Fruit fly (Drosophila melanogaster) whole organism, wandering third instar larva: ENCODE measurements around the gene Nepl15.

ENCODE experiments used
- Dif ChIP-seq: fragments of 200-275, 200-300 bp; sonication (Bioruptor generic); optimal IDR thresholded peaks from 2 replicates; lab custom pipeline; 2018; ENCODE audit warnings: missing biosample characterization, missing genetic modification characterization; ENCODE audit not compliant: partially characterized antibody
- HLH106 ChIP-seq: fragments of 200-800 bp; optimal IDR thresholded peaks from 3 replicates; lab custom pipeline; 2019; ENCODE audit warnings: missing biosample characterization, mild to moderate bottlenecking, missing genetic modification characterization, moderate library complexity
- Jra ChIP-seq: sonication (Bioruptor generic); optimal IDR thresholded peaks from 2 replicates; lab custom pipeline; 2016; ENCODE audit warnings: missing biosample characterization, missing genetic modification characterization
- Mio ChIP-seq: sonication (Bioruptor generic); optimal IDR thresholded peaks from 2 replicates; lab custom pipeline; 2016; ENCODE audit warnings: missing biosample characterization, missing genetic modification characterization
- Sp1 ChIP-seq: fragments of 200-800 bp; sonication (Bioruptor generic); optimal IDR thresholded peaks from 3 replicates; lab custom pipeline; 2019; ENCODE audit warnings: missing biosample characterization, mild to moderate bottlenecking, missing genetic modification characterization, moderate library complexity
- br ChIP-seq: fragments of 200-800 bp; sonication (Bioruptor generic); optimal IDR thresholded peaks from 2 replicates; lab custom pipeline; 2016; ENCODE audit warnings: missing biosample characterization, missing genetic modification characterization
- h ChIP-seq: fragments of 200-800 bp; sonication (Bioruptor generic); optimal IDR thresholded peaks from 3 replicates; lab custom pipeline; 2016; ENCODE audit warnings: missing biosample characterization, mild to moderate bottlenecking, missing genetic modification characterization
- jim ChIP-seq: fragments of 175-275, 200-325 bp; sonication (Bioruptor generic); optimal IDR thresholded peaks from 2 replicates; lab custom pipeline; 2016; ENCODE audit warnings: missing biosample characterization, mild to moderate bottlenecking, missing genetic modification characterization
- lola ChIP-seq: fragments of >200 bp; optimal IDR thresholded peaks from 2 replicates; lab custom pipeline; 2017; ENCODE audit warnings: missing biosample characterization, missing genetic modification characterization
- usp ChIP-seq: fragments of >200 bp; optimal IDR thresholded peaks from 2 replicates; lab custom pipeline; 2017; ENCODE audit warnings: missing biosample characterization, missing genetic modification characterization

DNA sequence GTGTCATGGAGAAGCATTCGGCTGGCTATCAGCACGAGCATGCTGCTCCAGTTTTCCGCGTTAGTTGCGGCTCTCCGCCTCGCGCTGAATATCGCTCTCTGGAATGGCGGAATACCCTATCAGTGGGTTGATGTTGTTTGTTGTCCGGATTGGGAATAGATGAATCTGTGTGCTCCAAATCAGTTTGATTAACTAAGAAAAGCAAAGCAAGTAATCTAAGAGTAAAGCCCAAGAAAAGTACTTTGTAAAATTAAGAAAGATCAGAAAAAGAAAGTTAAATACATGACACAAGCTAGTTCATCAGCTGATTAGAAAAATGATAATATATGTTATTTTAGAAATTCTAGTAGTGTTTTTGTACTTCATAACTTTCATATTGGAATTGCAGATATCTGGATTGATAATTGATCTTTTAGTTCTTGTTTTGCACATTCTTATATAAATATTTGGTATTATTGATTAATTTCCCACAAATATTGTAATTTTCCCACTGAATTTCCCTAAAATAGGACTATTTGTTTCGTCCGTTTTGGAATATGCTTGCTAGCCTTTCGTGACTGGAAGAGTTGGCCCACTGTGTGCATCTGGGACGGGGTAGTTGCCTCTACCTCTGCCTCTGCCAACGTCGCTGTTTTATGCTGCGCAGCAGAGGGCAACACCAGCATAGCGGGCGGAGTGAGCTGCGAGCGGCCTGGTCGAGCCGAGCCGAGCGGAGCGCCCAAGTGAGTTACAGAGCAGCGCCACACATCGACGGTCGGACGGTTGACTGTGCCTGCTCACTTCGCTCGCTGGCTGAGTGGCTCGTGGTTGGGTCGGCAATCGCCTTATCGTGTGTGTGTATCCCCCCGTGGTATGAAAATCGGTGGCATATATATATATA is 11.8 kb downstream of the Nepl15 start:
- peak; percentile 62 for TF ChIP-seq Dif
- TF ChIP-seq HLH106 (tag; lab: Kevin White, UChicago) = no peak
- no peak for TF ChIP-seq jim (GFP tag; lab: Kevin White, UChicago)
- TF ChIP-seq Mio (GFP tag; lab: Kevin White, UChicago) = no peak
- TF ChIP-seq Jra (GFP tag; lab: Kevin White, UChicago) = no peak
- TF ChIP-seq br (GFP tag; lab: Kevin White, UChicago) = no peak
- no peak for TF ChIP-seq Sp1
- TF ChIP-seq lola (GFP tag; lab: Kevin White, UChicago) = no peak
- peak; percentile 22 for TF ChIP-seq h
- no peak for TF ChIP-seq usp (GFP tag; lab: Kevin White, UChicago)
